Fruit fly (Drosophila melanogaster): ENCODE results near the gene Sfp24Bc.

DNA sequence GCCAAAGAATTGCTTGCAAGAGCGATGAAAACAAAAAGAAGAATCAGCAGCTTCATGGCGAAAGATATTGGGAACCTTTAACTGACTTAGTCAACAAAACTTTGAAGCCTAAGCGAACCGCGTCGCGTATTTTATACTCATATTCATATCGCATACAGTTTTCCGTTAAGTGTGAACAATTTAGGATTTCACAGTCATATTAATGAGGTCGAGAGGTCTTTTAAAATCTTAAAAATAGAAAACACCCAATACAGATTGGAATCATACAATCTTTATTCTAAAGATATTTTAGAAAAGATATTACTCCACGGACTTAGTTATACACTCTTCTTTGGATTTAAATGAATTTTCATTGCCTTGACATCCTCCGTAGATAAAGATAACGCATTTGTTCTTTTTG, 23.4 kb upstream of the Sfp24Bc start, which contains the start of gene Acp24A4:
- TF ChIP-seq CG34367 (tag; optimal IDR thresholded peaks at IDR 0.05) (no peak), CG8159 (tag; optimal IDR thresholded peaks at IDR 0.05) (no peak), CG4496 (GFP tag; IDR thresholded peaks at IDR 0.05) (no peak)

All from whole organism, pupa.